Fruit fly (Drosophila melanogaster): Measurements from ENCODE around the gene fz.

DNA sequence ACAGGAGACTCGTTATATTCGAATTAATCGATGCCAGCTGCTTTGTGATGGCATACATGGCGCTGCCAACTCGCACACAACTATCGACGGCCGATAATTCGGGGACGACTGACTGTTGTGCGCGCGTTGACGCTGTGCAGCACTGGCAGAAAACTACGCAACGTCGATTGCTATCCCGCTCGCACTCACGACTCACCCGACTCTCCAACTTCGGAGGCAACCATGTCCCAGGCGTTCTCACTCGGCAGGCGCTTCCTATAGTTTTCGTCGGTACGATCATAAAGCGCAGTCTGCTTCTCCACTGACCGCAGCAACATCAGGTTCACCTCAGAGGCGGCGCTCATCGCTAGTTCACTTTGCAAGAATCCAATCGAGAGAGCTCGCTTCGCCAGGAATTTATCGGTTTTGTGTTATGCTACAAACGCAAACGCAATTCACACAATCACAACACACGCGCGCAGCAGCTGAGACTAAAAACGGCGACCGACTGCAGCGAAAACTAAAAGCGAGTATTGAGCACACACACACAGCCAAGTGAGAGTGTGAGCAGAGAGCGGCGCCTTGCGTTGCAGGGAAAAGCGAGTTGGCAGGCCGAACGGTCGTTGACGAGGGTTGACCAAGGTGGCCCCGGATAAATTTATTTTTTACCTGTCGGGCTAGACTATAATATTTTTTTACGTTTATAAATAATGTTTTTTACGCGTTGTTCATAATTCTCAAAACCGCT, 135.4 kb downstream of the fz start, which contains the start of gene stwl:
- TF ChIP-seq pad (GFP tag; optimal IDR thresholded peaks at IDR 0.05) (peak; percentile 29), cic (GFP tag; optimal IDR thresholded peaks at IDR 0.05) (peak; percentile 42), Hr96 (GFP tag; optimal IDR thresholded peaks at IDR 0.05) (peak; percentile 70), kay (GFP tag; ENCODE audit: borderline replicate concordance) (no peak), Clk (GFP tag; optimal IDR thresholded peaks at IDR 0.05) (no peak), toe (GFP tag; optimal IDR thresholded peaks at IDR 0.05) (peak; percentile 65), CG5204 (GFP tag; optimal IDR thresholded peaks at IDR 0.05) (peak; percentile 53), CG7101 (tag; optimal IDR thresholded peaks at IDR 0.05) (peak; percentile 40), CG12768 (GFP tag; optimal IDR thresholded peaks at IDR 0.05) (no peak)

Data from whole organism, adult.